Worm (Caenorhabditis elegans) whole organism, early embryonic: ENCODE data around the gene F46B6.12.

Experiments used
- B0310.2 ChIP-seq: sonication (generic microtip); optimal IDR thresholded peaks from 2 replicates; lab custom pipeline; 2016; ENCODE audit warnings: mild to moderate bottlenecking, missing genetic modification characterization, missing compliant biosample characterization
- F13C5.2 ChIP-seq: sonication (generic microtip); optimal IDR thresholded peaks from 2 replicates; lab custom pipeline; 2017; ENCODE audit warnings: mild to moderate bottlenecking, missing genetic modification characterization, inconsistent platforms, missing compliant biosample characterization
- aly-1 ChIP-seq: sonication (generic microtip); optimal IDR thresholded peaks from 2 replicates; lab custom pipeline; 2016; ENCODE audit warnings: missing genetic modification characterization, missing compliant biosample characterization
- ama-1 ChIP-seq: fragments of 150-350 bp; optimal IDR thresholded peaks from 2 replicates; lab custom pipeline; 2014
- ceh-13 ChIP-seq: fragments of 200-800 bp; sonication (Bioruptor generic); optimal IDR thresholded peaks from 2 replicates; lab custom pipeline; 2018; ENCODE audit warnings: mild to moderate bottlenecking, missing genetic modification characterization, missing compliant biosample characterization
- ceh-36 ChIP-seq: sonication (generic microtip); optimal IDR thresholded peaks from 2 replicates; lab custom pipeline; 2016; ENCODE audit warnings: missing genetic modification characterization, inconsistent platforms, missing compliant biosample characterization
- ets-7 ChIP-seq: sonication (generic microtip); optimal IDR thresholded peaks from 2 replicates; lab custom pipeline; 2016; ENCODE audit warnings: missing genotype, missing genetic modification characterization, missing compliant biosample characterization
- flt-1 ChIP-seq: fragments of 200-800 bp; sonication (Bioruptor generic); IDR thresholded peaks from 2 replicates; pipeline ENCODE4 v1.3.6; 2022; ENCODE audit warnings: missing genetic modification characterization, missing compliant biosample characterization
- hmbx-1 ChIP-seq: sonication (generic microtip); optimal IDR thresholded peaks from 2 replicates; lab custom pipeline; 2016; ENCODE audit warnings: mild to moderate bottlenecking, missing genetic modification characterization, missing compliant biosample characterization
- hmg-4 ChIP-seq: fragments of 200-800 bp; sonication (Bioruptor generic); optimal IDR thresholded peaks from 2 replicates; lab custom pipeline; 2018; ENCODE audit warnings: mild to moderate bottlenecking, missing genetic modification characterization, missing compliant biosample characterization
- hnd-1 ChIP-seq: sonication (generic microtip); optimal IDR thresholded peaks from 2 replicates; lab custom pipeline; 2016; ENCODE audit warnings: missing genetic modification characterization, missing compliant biosample characterization
- pes-1 ChIP-seq: fragments of 200-800 bp; sonication (Bioruptor generic); IDR thresholded peaks from 2 replicates; pipeline ENCODE4 v1.3.6; 2022; ENCODE audit warnings: missing genetic modification reagents, missing genetic modification characterization, missing compliant biosample characterization
- scrt-1 ChIP-seq: fragments of 200-800 bp; sonication (Bioruptor generic); IDR thresholded peaks from 2 replicates; pipeline ENCODE4 v1.3.6; 2022; ENCODE audit warnings: missing genetic modification characterization, missing compliant biosample characterization
- sea-1 ChIP-seq: fragments of 200-800 bp; sonication (Bioruptor generic); conservative IDR thresholded peaks from 2 replicates; pipeline ENCODE4 v1.3.6; 2022; ENCODE audit warnings: missing genetic modification characterization, missing compliant biosample characterization
- tbx-11 ChIP-seq: fragments of 200-800 bp; sonication (Bioruptor generic); IDR thresholded peaks from 2 replicates; pipeline ENCODE4 v1.3.6; 2022; ENCODE audit warnings: missing genetic modification characterization, missing compliant biosample characterization
- tbx-37 ChIP-seq: fragments of 200-800 bp; sonication (Bioruptor generic); conservative IDR thresholded peaks from 2 replicates; pipeline ENCODE4 v1.3.6; 2022; ENCODE audit warnings: missing genetic modification reagents, missing genetic modification characterization, missing compliant biosample characterization
- tra-4 ChIP-seq: sonication (generic microtip); optimal IDR thresholded peaks from 2 replicates; lab custom pipeline; 2017; ENCODE audit warnings: missing genetic modification characterization, missing compliant biosample characterization

The F46B6.12 gene

ce11 chrV:9775734-9776133, at the start of gene F46B6.12:
Gene F46B6.12 (minus strand): TSS chrV:9775834.
- TF ChIP-seq scrt-1 (GFP tag; lab: Robert Waterston, UW) (no peak), B0310.2 (tag; lab: Kevin White, UChicago) (no peak), aly-1 (tag; lab: Kevin White, UChicago) (no peak), ets-7 (tag; lab: Kevin White, UChicago) (no peak), ceh-36 (no peak), flt-1 (GFP tag; lab: Robert Waterston, UW) (no peak), ceh-13 (no peak)

ce11 chrV:9824149-9824548, 48.5 kb upstream of the F46B6.12 start, which contains the start of gene str-2:
Gene str-2 (minus strand): TSS chrV:9824249.
- TF ChIP-seq pes-1 (GFP tag; lab: Robert Waterston, UW) = no peak
- TF ChIP-seq sea-1 (GFP tag; lab: Robert Waterston, UW) = no peak
- TF ChIP-seq flt-1 (GFP tag; lab: Robert Waterston, UW) = no peak
- no peak for TF ChIP-seq scrt-1 (GFP tag; lab: Robert Waterston, UW)
- no peak for TF ChIP-seq tbx-11 (GFP tag; lab: Robert Waterston, UW)
- TF ChIP-seq ama-1 (lab: Kevin White, UChicago) = no peak
- no peak for TF ChIP-seq tbx-37 (GFP tag; lab: Robert Waterston, UW)
- TF ChIP-seq F13C5.2 (tag; lab: Kevin White, UChicago) = no peak

- no peak for TF ChIP-seq aly-1 (tag; lab: Kevin White, UChicago)
Measured at ce11 chrV:9821724-9822123, 46.1 kb upstream of the F46B6.12 start, which contains the start of gene str-193. Gene str-193 (minus strand): TSS chrV:9821824.

- TF ChIP-seq ceh-36 (no peak), ceh-13 (no peak), tra-4 (tag; lab: Kevin White, UChicago) (no peak), pes-1 (GFP tag; lab: Robert Waterston, UW) (no peak), flt-1 (GFP tag; lab: Robert Waterston, UW) (no peak), aly-1 (tag; lab: Kevin White, UChicago) (no peak), tbx-37 (GFP tag; lab: Robert Waterston, UW) (no peak), hnd-1 (tag; lab: Kevin White, UChicago) (no peak), F13C5.2 (tag; lab: Kevin White, UChicago) (no peak), ama-1 (lab: Kevin White, UChicago) (no peak)
Measured at ce11 chrV:9816390-9816789, 40.8 kb upstream of the F46B6.12 start, which contains the start of gene sru-31. Gene sru-31 (plus strand): TSS chrV:9816690.

ce11 chrV:9813527-9813926, 37.9 kb upstream of the F46B6.12 start, which contains the start of gene sru-30:
Gene sru-30 (plus strand): TSS chrV:9813827.
- TF ChIP-seq tbx-37 (GFP tag; lab: Robert Waterston, UW) (no peak), ets-7 (tag; lab: Kevin White, UChicago) (no peak), ceh-36 (no peak), B0310.2 (tag; lab: Kevin White, UChicago) (no peak), hnd-1 (tag; lab: Kevin White, UChicago) (no peak), hmbx-1 (no peak), F13C5.2 (tag; lab: Kevin White, UChicago) (no peak), flt-1 (GFP tag; lab: Robert Waterston, UW) (no peak), ceh-13 (no peak), sea-1 (GFP tag; lab: Robert Waterston, UW) (no peak), tra-4 (tag; lab: Kevin White, UChicago) (no peak)

- TF ChIP-seq hmbx-1 (no peak), tbx-37 (GFP tag; lab: Robert Waterston, UW) (no peak)
Measured at ce11 chrV:9812216-9812615, 36.6 kb upstream of the F46B6.12 start.

- no peak for TF ChIP-seq aly-1 (tag; lab: Kevin White, UChicago)
- TF ChIP-seq ets-7 (tag; lab: Kevin White, UChicago) = no peak
- no peak for TF ChIP-seq B0310.2 (tag; lab: Kevin White, UChicago)
- TF ChIP-seq F13C5.2 (tag; lab: Kevin White, UChicago) = no peak
- no peak for TF ChIP-seq flt-1 (GFP tag; lab: Robert Waterston, UW)
Measured at ce11 chrV:9811154-9811553, 35.5 kb upstream of the F46B6.12 start, which contains the start of gene sru-29. Gene sru-29 (plus strand): TSS chrV:9811454.

- TF ChIP-seq F13C5.2 (tag; lab: Kevin White, UChicago) = no peak
- TF ChIP-seq pes-1 (GFP tag; lab: Robert Waterston, UW) = no peak
- TF ChIP-seq ceh-13 = no peak
- no peak for TF ChIP-seq hmg-4
- no peak for TF ChIP-seq tbx-37 (GFP tag; lab: Robert Waterston, UW)
- no peak for TF ChIP-seq ceh-36
- TF ChIP-seq hnd-1 (tag; lab: Kevin White, UChicago) = no peak
- no peak for TF ChIP-seq ama-1 (lab: Kevin White, UChicago)
- TF ChIP-seq B0310.2 (tag; lab: Kevin White, UChicago) = no peak
- TF ChIP-seq ets-7 (tag; lab: Kevin White, UChicago) = no peak
- TF ChIP-seq sea-1 (GFP tag; lab: Robert Waterston, UW) = no peak
- no peak for TF ChIP-seq aly-1 (tag; lab: Kevin White, UChicago)
- TF ChIP-seq hmbx-1 = no peak
- TF ChIP-seq scrt-1 (GFP tag; lab: Robert Waterston, UW) = no peak
- TF ChIP-seq flt-1 (GFP tag; lab: Robert Waterston, UW) = no peak
- no peak for TF ChIP-seq tbx-11 (GFP tag; lab: Robert Waterston, UW)
- TF ChIP-seq tra-4 (tag; lab: Kevin White, UChicago) = no peak
Measured at ce11 chrV:9805161-9805560, 29.5 kb upstream of the F46B6.12 start, which contains the start of gene sru-37. Gene sru-37 (plus strand): TSS chrV:9805461.
